Worm (Caenorhabditis elegans) whole organism, dauer: Measurements from ENCODE around the gene C40C9.4.

Experiments used
- unc-62 ChIP-seq: sonication (generic microtip); optimal IDR thresholded peaks from 2 replicates; lab custom pipeline; 2017; ENCODE audit warnings: missing biosample characterization, missing genetic modification reagents, missing genetic modification characterization

C40C9.4 gene

DNA sequence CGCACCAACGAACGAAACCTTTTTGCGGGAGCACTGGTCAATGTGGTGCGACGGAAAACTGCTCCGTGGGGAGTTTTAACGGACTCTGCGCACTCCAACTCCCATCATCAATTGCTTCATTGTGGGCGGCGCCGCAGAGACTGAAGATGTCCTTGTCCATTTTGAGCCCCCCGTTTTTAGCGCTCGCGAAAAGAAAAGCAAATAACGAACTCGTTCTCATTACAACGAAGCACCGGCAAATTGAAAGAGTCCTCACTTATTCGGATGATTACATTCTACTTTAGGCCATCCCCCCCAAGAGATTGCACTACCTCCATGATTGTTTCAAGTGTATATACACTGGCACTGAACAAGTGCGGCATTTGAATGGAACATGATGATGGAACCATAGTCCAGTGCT, 4.1 kb upstream of the C40C9.4 start, which contains the start of gene acr-9:
Gene acr-9, minus strand, starts transcription at position 101 of the 400 bp plus-strand sequence.
- no peak for TF ChIP-seq unc-62

DNA sequence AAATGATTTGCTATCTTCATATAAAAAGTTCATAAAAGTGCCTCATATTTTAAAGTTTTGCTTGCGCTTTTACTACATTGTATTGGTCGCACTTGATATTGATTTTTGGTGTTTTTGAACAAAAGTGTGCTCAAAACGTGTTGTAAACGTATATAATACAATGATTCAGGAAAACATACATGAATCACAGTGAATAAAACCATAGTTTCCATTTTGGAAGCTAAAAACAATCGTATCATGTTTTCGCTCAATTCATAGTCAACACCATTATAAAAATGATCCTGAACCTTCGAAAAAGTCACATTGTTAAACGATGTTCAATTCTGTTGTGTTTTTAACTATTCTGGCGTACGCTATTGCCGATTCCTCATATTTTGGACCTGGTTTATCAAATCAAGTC, 3.6 kb upstream of the C40C9.4 start, which contains the start of gene C40C9.3:
Gene C40C9.3, plus strand, starts transcription at position 301 of the 400 bp plus-strand sequence.
- no peak for TF ChIP-seq unc-62

DNA sequence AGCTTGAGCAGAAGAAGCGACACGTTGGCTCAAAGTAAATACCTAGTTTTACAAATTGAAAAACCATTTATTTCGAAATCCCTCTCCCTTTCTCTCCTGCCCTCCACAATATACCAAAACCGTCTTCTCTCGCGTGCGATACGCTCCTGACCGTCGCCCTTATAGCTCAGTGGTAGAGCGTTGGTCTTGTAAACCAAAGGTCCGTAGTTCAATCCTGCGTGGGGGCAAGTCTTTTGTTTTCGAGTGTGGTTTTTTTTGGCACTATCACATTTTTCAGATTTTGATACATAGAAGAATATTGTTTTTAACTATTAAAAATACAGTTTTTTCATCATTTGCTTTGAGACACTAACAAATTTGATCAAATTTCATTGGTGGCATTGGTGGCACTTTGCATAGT, 2.7 kb downstream of the C40C9.4 start:
- no peak for TF ChIP-seq unc-62

- no peak for TF ChIP-seq unc-62
Observed at ce11 chrX:13654276-13654675, 3.4 kb downstream of the C40C9.4 start.

DNA sequence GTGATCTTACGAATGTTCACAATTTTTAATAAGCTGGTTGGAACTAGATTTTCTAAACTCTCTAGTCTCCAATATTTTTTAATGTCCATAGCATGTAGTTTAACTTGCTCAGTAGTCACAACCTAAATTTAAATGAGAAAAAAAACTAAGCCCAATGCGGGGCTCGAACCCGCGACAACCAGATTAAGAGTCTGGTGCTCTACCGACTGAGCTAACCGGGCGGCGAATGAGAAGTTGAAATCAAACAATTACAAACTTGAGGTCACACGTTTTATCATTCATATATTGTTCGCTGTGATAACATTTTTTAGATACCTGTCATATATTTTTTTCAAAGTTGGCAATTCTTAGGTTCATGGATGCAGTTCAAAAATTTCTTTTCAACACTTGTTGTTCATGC, 4.9 kb downstream of the C40C9.4 start:
- no peak for TF ChIP-seq unc-62

- no peak for TF ChIP-seq unc-62
Observed at ce11 chrX:13660206-13660605, 9.3 kb downstream of the C40C9.4 start, which contains the start of gene C04A11.1. TSS of gene C04A11.1 (plus strand) at chrX:13660506.

ce11 chrX:13663641-13664633, 13.0 kb downstream of the C40C9.4 start, which contains the start of gene C04A11.5:
TSS of gene C04A11.5 (plus strand) at chrX:13664583.
- no peak for TF ChIP-seq unc-62

DNA sequence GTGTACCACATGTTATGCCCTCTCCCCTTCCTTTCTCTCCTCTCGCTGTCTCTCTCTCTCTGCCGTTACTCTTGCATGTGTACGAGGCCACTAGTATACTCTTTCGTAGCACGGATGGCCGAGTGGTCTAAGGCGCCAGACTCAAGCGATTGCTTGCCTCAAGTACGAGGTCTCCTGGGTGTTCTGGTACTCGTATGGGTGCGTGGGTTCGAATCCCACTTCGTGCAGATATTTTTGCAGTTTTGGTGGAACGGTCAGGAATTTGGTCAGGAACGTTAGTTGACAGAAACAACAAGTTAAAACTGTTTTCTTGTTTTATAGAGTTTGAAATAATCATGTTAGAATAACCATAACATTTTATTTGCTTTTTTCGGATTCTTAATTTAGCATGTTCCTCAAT, 14.5 kb downstream of the C40C9.4 start:
- TF ChIP-seq unc-62 = no peak

- TF ChIP-seq unc-62 = no peak
Observed at ce11 chrX:13666864-13667263, 16.0 kb downstream of the C40C9.4 start.

ce11 chrX:13668728-13669127, 17.8 kb downstream of the C40C9.4 start, which contains the start of gene C04A11.2:
TSS of gene C04A11.2 (minus strand) at chrX:13668828.
- no peak for TF ChIP-seq unc-62

- TF ChIP-seq unc-62 = no peak
Observed at ce11 chrX:13669641-13670040, 18.7 kb downstream of the C40C9.4 start.

DNA sequence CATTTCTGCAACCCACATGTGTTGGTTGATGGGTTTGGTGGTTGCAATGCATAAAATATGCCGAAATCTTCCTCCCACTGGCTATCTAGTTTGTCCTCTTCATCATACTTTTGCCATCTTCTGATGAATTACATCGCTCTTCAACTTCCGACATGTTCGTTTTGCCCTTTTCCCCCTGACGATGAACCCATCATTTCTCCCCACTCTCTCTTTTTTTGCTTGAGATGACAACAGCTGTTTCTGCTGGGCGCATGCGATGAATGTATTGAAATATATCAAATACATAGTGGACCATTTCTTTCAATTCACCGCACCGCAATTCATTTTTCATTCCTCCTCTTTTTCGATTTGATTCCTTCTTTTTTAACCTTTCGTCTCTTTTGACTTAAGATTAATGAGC, 20.1 kb downstream of the C40C9.4 start:
- TF ChIP-seq unc-62 = no peak

- TF ChIP-seq unc-62 = no peak
Observed at ce11 chrX:13672622-13673021, 21.7 kb downstream of the C40C9.4 start.

- TF ChIP-seq unc-62 = no peak
Observed at ce11 chrX:13675444-13675843, 24.5 kb downstream of the C40C9.4 start.

DNA sequence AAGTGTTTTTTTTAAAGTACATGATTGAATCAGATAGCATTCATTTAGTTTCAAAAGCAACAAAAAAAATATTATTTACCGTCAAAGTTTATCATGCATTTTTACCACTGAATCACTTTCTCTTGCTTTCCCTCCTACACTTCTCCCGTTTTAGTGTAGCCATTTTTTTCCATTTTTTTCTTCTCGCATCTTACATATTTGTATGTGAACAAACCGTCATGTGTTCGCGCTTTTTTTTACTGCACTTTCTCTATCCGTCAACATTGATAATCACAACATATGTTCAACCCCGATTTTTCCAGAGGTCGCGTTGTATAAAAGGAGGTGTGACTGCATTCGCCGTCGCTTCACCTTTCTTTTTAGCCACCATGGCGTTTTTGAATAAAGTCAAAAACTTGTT, 26.0 kb downstream of the C40C9.4 start, which contains the start of gene gck-4:
Gene gck-4, plus strand, starts transcription at position 301 of the 400 bp plus-strand sequence.
- TF ChIP-seq unc-62 = no peak

- no peak for TF ChIP-seq unc-62
Observed at ce11 chrX:13685725-13686124, 34.8 kb downstream of the C40C9.4 start.

- no peak for TF ChIP-seq unc-62
Observed at ce11 chrX:13687111-13687512, 36.2 kb downstream of the C40C9.4 start.

ce11 chrX:13687655-13688054, 36.8 kb downstream of the C40C9.4 start, which contains the start of gene adm-2:
TSS of gene adm-2 (plus strand) at chrX:13687955.
- no peak for TF ChIP-seq unc-62
